ENCODE assay signal across 5 fruit fly cellular contexts in the genomic region with DNA sequence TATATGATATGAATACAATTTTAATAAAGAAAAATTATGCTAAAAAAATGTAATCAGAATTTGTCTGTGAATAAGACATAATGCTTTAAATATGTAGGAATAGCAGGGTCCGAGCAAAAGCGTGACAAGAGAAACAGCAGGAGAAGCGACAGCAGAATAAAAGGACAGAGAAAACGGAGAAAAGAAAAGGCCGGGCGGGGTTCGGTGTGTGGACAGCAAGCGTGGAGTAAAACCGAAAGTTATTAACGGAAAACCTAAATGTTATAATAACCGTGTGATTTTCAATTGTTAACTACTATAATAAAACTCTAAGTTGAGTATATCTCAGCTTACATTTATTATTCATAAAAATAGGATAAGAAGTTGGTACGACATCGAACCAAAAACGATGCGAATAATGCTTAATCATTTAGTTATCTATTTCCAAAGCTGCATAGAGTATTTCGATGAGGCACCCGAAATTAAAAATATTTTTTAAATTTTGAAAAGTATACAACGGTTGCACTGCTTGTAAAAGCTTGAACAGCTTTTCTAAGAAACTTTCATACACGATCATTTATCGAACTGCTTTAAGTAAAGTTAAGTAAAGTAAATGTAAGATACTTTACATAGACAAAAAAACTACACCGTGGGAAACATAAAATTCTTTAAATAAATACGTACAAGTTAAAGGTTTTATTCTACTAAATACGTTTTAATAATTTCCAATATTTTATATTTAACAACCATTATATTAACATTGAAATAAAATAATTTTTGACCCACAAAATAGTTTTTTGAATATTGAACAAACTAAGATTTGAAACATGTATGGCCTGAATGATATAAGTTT.
TF ChIP-seq lines count a peak whose summit lies in the region.

No protein-coding gene starts in this region.

- peak; percentile 66 for TF ChIP-seq CTCF in whole organism, embryonic (GFP tag; optimal IDR thresholded peaks at IDR 0.05; lab: Kevin White, UChicago)

TF ChIP-seq in whole organism, adult, 20 proteins besides CTCF, POLR2A, EP300 and RAD21:
- TF ChIP-seq cic (GFP tag; optimal IDR thresholded peaks at IDR 0.05; lab: Kevin White, UChicago) (no peak), kay (GFP tag; lab: Kevin White, UChicago; ENCODE audit: borderline replicate concordance) (peak; percentile 1)

TF ChIP-seq in whole organism, embryonic, 481 proteins besides CTCF, POLR2A, EP300 and RAD21 (continues in another document):
- peak; percentile 86 for TF ChIP-seq CG31365 (tag; optimal IDR thresholded peaks at IDR 0.05; lab: Kevin White, UChicago)
- peak; percentile 56; the same call in 1 of the 2 replicates for TF ChIP-seq slbo (GFP tag; IDR thresholded peaks at IDR 0.05; lab: Robert Waterston, UW)
- TF ChIP-seq CG16815 (GFP tag; optimal IDR thresholded peaks at IDR 0.05; lab: Kevin White, UChicago) = no peak
- TF ChIP-seq CG8924 (tag; optimal IDR thresholded peaks at IDR 0.05; lab: Kevin White, UChicago) = no peak
- TF ChIP-seq CG30403 (GFP tag; optimal IDR thresholded peaks at IDR 0.05; lab: Kevin White, UChicago) = peak; percentile 1
- TF ChIP-seq nmo (GFP tag; optimal IDR thresholded peaks at IDR 0.05; lab: Kevin White, UChicago) = peak; percentile 3
- peak; percentile 94 for TF ChIP-seq Myb (GFP tag; optimal IDR thresholded peaks at IDR 0.05; lab: Kevin White, UChicago)
- 0 out of 3 replicates have a peak, but pooled peaks have one; percentile 30 for TF ChIP-seq CG11695 (GFP tag; IDR thresholded peaks at IDR 0.05; lab: Robert Waterston, UW)
- peak; percentile 27 for TF ChIP-seq Dp (GFP tag; optimal IDR thresholded peaks at IDR 0.05; lab: Kevin White, UChicago)
- peak in 1 of 2 experiments; percentile 8 for TF ChIP-seq Hr51 (GFP tag; optimal IDR thresholded peaks at IDR 0.05; lab: Kevin White, UChicago)
- no peak for TF ChIP-seq hkb (optimal IDR thresholded peaks at IDR 0.05; lab: Kevin White, UChicago)
- no peak for TF ChIP-seq hkb (GFP tag; IDR thresholded peaks at IDR 0.05; lab: Robert Waterston, UW)
- peak; percentile 22 for TF ChIP-seq CG2712 (tag; optimal IDR thresholded peaks at IDR 0.05; lab: Kevin White, UChicago)
- TF ChIP-seq rib (GFP tag; IDR thresholded peaks at IDR 0.05; lab: Robert Waterston, UW) = no peak
- TF ChIP-seq Opbp (GFP tag; IDR thresholded peaks at IDR 0.05; lab: Robert Waterston, UW; ENCODE audit: partially characterized antibody) = no peak
- TF ChIP-seq Dref (GFP tag; IDR thresholded peaks at IDR 0.05; lab: Robert Waterston, UW) = peak; percentile 49
- no peak for TF ChIP-seq CG9437 (GFP tag; optimal IDR thresholded peaks at IDR 0.05; lab: Kevin White, UChicago)
- peak; percentile 30; the same call in 1 of the 3 replicates for TF ChIP-seq knrl (GFP tag; IDR thresholded peaks at IDR 0.05; lab: Robert Waterston, UW; ENCODE audit: partially characterized antibody)

TF ChIP-seq in whole organism, prepupa, 60 proteins besides CTCF, POLR2A, EP300 and RAD21:
- peak; percentile 64 for TF ChIP-seq Blimp-1 (GFP tag; optimal IDR thresholded peaks at IDR 0.05; lab: Kevin White, UChicago)
- no peak for TF ChIP-seq achi (GFP tag; optimal IDR thresholded peaks at IDR 0.05; lab: Kevin White, UChicago)
- peak; percentile 37; the same call in 1 of the 3 replicates for TF ChIP-seq CG8119 (GFP tag; IDR thresholded peaks at IDR 0.05; lab: Robert Waterston, UW)
- TF ChIP-seq CG6792 (GFP tag; optimal IDR thresholded peaks at IDR 0.05; lab: Kevin White, UChicago) = no peak
- TF ChIP-seq svp (GFP tag; lab: Kevin White, UChicago) = peak; percentile 75
- peak; percentile 65 for TF ChIP-seq CG15336 (GFP tag; IDR thresholded peaks at IDR 0.05; lab: Robert Waterston, UW)
- TF ChIP-seq eg (GFP tag; IDR thresholded peaks at IDR 0.05; lab: Robert Waterston, UW) = peak; percentile 67; the same call in 2 of the 3 replicates
- peak; percentile 39 for TF ChIP-seq vri (GFP tag; optimal IDR thresholded peaks at IDR 0.05; lab: Kevin White, UChicago)
- peak; percentile 55 for TF ChIP-seq Eip78C (GFP tag; lab: Kevin White, UChicago)
- TF ChIP-seq acj6 (GFP tag; optimal IDR thresholded peaks at IDR 0.05; lab: Kevin White, UChicago) = no peak
- TF ChIP-seq ss (GFP tag; optimal IDR thresholded peaks at IDR 0.05; lab: Kevin White, UChicago) = no peak
- no peak for TF ChIP-seq CG1621 (tag; optimal IDR thresholded peaks at IDR 0.05; lab: Kevin White, UChicago)

TF ChIP-seq in whole organism, pupa, 21 proteins besides CTCF, POLR2A, EP300 and RAD21:
- TF ChIP-seq EcR (GFP tag; optimal IDR thresholded peaks at IDR 0.05; lab: Kevin White, UChicago) = no peak
- TF ChIP-seq CG8301 (tag; optimal IDR thresholded peaks at IDR 0.05; lab: Kevin White, UChicago) = peak; percentile 9
- no peak for TF ChIP-seq CG13204 (GFP tag; optimal IDR thresholded peaks at IDR 0.05; lab: Kevin White, UChicago)
- 0 out of 2 replicates have a peak, but pooled peaks have one; percentile 20 for TF ChIP-seq CG12605 (GFP tag; IDR thresholded peaks at IDR 0.05; lab: Robert Waterston, UW)
- TF ChIP-seq D1 (tag; optimal IDR thresholded peaks at IDR 0.05; lab: Kevin White, UChicago) = no peak
- TF ChIP-seq CG4496 (GFP tag; IDR thresholded peaks at IDR 0.05; lab: Robert Waterston, UW) = no peak
- no peak for TF ChIP-seq CG8159 (tag; optimal IDR thresholded peaks at IDR 0.05; lab: Kevin White, UChicago)
- no peak for TF ChIP-seq rn (GFP tag; IDR thresholded peaks at IDR 0.05; lab: Robert Waterston, UW)
- TF ChIP-seq CG32121 (GFP tag; IDR thresholded peaks at IDR 0.05; lab: Robert Waterston, UW) = 0 out of 2 replicates have a peak, but pooled peaks have one; percentile 10
- TF ChIP-seq CG9948 (tag; optimal IDR thresholded peaks at IDR 0.05; lab: Kevin White, UChicago) = peak; percentile 0

TF ChIP-seq in whole organism, wandering third instar larva, 38 proteins besides CTCF, POLR2A, EP300 and RAD21:
- TF ChIP-seq CrebA (GFP tag; optimal IDR thresholded peaks at IDR 0.05; lab: Kevin White, UChicago; ENCODE audit: borderline replicate concordance) (peak; percentile 62), jim (GFP tag; optimal IDR thresholded peaks at IDR 0.05; lab: Kevin White, UChicago) (no peak), h (GFP tag; optimal IDR thresholded peaks at IDR 0.05; lab: Kevin White, UChicago) (peak; percentile 27), Jra (GFP tag; optimal IDR thresholded peaks at IDR 0.05; lab: Kevin White, UChicago) (peak; percentile 41), psq (GFP tag; optimal IDR thresholded peaks at IDR 0.05; lab: Kevin White, UChicago) (peak; percentile 74), tai (GFP tag; optimal IDR thresholded peaks at IDR 0.05; lab: Kevin White, UChicago) (peak; percentile 29), Hr83 (GFP tag; optimal IDR thresholded peaks at IDR 0.05; lab: Kevin White, UChicago; ENCODE audit: poor library complexity, severe bottlenecking) (peak; percentile 18), rgr (GFP tag; optimal IDR thresholded peaks at IDR 0.05; lab: Kevin White, UChicago) (peak; percentile 1), Vsx2 (GFP tag; optimal IDR thresholded peaks at IDR 0.05; lab: Kevin White, UChicago; ENCODE audit: partially characterized antibody) (peak; percentile 24), Rel (GFP tag; optimal IDR thresholded peaks at IDR 0.05; lab: Kevin White, UChicago) (no peak), Rel (tag; optimal IDR thresholded peaks at IDR 0.05; lab: Kevin White, UChicago) (peak; percentile 29), Myc (optimal IDR thresholded peaks at IDR 0.05; lab: Kevin White, UChicago) (no peak), fru (GFP tag; optimal IDR thresholded peaks at IDR 0.05; lab: Kevin White, UChicago) (peak; percentile 26), br (GFP tag; optimal IDR thresholded peaks at IDR 0.05; lab: Kevin White, UChicago) (peak; percentile 35), ey (GFP tag; optimal IDR thresholded peaks at IDR 0.05; lab: Kevin White, UChicago) (no peak), Hnf4 (GFP tag; optimal IDR thresholded peaks at IDR 0.05; lab: Kevin White, UChicago) (peak; percentile 70), dmrt93B (GFP tag; optimal IDR thresholded peaks at IDR 0.05; lab: Kevin White, UChicago) (no peak), CG32264 (GFP tag; optimal IDR thresholded peaks at IDR 0.05; lab: Kevin White, UChicago) (no peak), brk (GFP tag; optimal IDR thresholded peaks at IDR 0.05; lab: Kevin White, UChicago) (peak; percentile 79), foxo (GFP tag; optimal IDR thresholded peaks at IDR 0.05; lab: Kevin White, UChicago) (no peak), GATAd (GFP tag; optimal IDR thresholded peaks at IDR 0.05; lab: Kevin White, UChicago) (peak; percentile 16), woc (GFP tag; optimal IDR thresholded peaks at IDR 0.05; lab: Kevin White, UChicago) (peak; percentile 26), Dfd (GFP tag; optimal IDR thresholded peaks at IDR 0.05; lab: Kevin White, UChicago) (no peak), dsf (GFP tag; optimal IDR thresholded peaks at IDR 0.05; lab: Kevin White, UChicago; ENCODE audit: borderline replicate concordance) (peak; percentile 40)
